Worm (Caenorhabditis elegans): Measurements from ENCODE around the gene cyp-33B1.

The cyp-33B1 gene

ce11 chrV:9049271-9049670 is 8.1 kb downstream of the cyp-33B1 start:
- TF ChIP-seq hlh-4 (tag; optimal IDR thresholded peaks at IDR 0.05), result peak; percentile 97
- no peak for TF ChIP-seq unc-30 (tag; optimal IDR thresholded peaks at IDR 0.05)
- TF ChIP-seq lin-14 (GFP tag; optimal IDR thresholded peaks at IDR 0.05), result no peak
- TF ChIP-seq nhr-47 (tag; optimal IDR thresholded peaks at IDR 0.05), result peak; percentile 31
- peak; percentile 32 for TF ChIP-seq nhr-71 (tag; optimal IDR thresholded peaks at IDR 0.05)

DNA sequence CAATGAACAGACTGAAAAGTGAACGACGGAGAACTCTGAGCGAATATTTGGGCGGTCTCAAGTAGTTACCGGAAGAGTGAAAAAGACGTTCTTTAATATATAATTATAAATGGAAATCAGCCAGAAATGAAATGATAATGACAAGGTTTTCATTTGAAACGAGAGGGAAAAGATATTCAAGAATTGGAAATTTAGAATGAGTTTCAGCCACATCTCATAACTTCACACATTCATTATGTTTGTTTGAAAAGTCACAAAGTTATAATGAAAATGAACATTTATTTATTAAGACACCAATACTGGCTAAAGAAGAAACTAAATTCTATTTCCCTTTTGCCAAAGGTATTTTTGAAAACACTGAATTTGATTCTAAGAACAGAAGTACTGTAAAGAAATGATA is 10.0 kb downstream of the cyp-33B1 start, which contains the start of gene C25E10.7:
Gene C25E10.7 (minus strand): TSS at position 101 of the 400 bp plus-strand sequence.
- TF ChIP-seq efl-1 (optimal IDR thresholded peaks at IDR 0.05) (no peak), efl-1 (GFP tag; optimal IDR thresholded peaks at IDR 0.05 in 1 of 2) (peak in 1 of 2 experiments; percentile 40), vab-15 (tag; optimal IDR thresholded peaks at IDR 0.05) (no peak)

- TF ChIP-seq hlh-4 (tag; optimal IDR thresholded peaks at IDR 0.05), result peak; percentile 70
- TF ChIP-seq aha-1 (tag; optimal IDR thresholded peaks at IDR 0.05), result no peak
Measured at ce11 chrV:9053235-9053634, 12.1 kb downstream of the cyp-33B1 start.

ce11 chrV:9053969-9054368 is 12.8 kb downstream of the cyp-33B1 start, which contains the start of gene C25E10.8:
C25E10.8 (minus strand) TSS chrV:9054069.
- TF ChIP-seq grh-1 (GFP tag; IDR thresholded peaks at IDR 0.05) (no peak), mef-2 (tag; optimal IDR thresholded peaks at IDR 0.05) (no peak), snpc-4 (tag; optimal IDR thresholded peaks at IDR 0.05) (no peak), sup-37 (GFP tag; optimal IDR thresholded peaks at IDR 0.05) (no peak)

ce11 chrV:9054771-9055170 is 13.6 kb downstream of the cyp-33B1 start, which contains the start of gene swm-1:
swm-1 (minus strand) TSS chrV:9054871.
- TF ChIP-seq rnt-1 (tag; optimal IDR thresholded peaks at IDR 0.05), result no peak
- TF ChIP-seq dpl-1 (GFP tag; optimal IDR thresholded peaks at IDR 0.05), result no peak
- no peak for TF ChIP-seq lin-39 (tag; optimal IDR thresholded peaks at IDR 0.05)
- TF ChIP-seq sptf-1 (tag; optimal IDR thresholded peaks at IDR 0.05), result no peak
- no peak for TF ChIP-seq ceh-8 (GFP tag; optimal IDR thresholded peaks at IDR 0.05)
- TF ChIP-seq unc-86 (tag; optimal IDR thresholded peaks at IDR 0.05), result no peak
- TF ChIP-seq nhr-77 (tag; optimal IDR thresholded peaks at IDR 0.05), result no peak
- TF ChIP-seq irx-1 (tag; optimal IDR thresholded peaks at IDR 0.05), result no peak
- no peak for TF ChIP-seq nhr-28 (tag; optimal IDR thresholded peaks at IDR 0.05)
- no peak for TF ChIP-seq xbp-1 (tag; optimal IDR thresholded peaks at IDR 0.05)
- no peak for TF ChIP-seq blmp-1 (tag; optimal IDR thresholded peaks at IDR 0.05)
- TF ChIP-seq sox-4 (tag; optimal IDR thresholded peaks at IDR 0.05), result no peak
- TF ChIP-seq isw-1 (GFP tag; IDR thresholded peaks at IDR 0.05), result no peak
- no peak for TF ChIP-seq tbx-2 (tag; optimal IDR thresholded peaks at IDR 0.05)
- TF ChIP-seq zip-4 (GFP tag; optimal IDR thresholded peaks at IDR 0.05), result no peak
- no peak for TF ChIP-seq lin-13 (GFP tag; optimal IDR thresholded peaks at IDR 0.05)
- TF ChIP-seq C04F5.9 (tag; optimal IDR thresholded peaks at IDR 0.05), result no peak
- no peak for TF ChIP-seq efl-1 (optimal IDR thresholded peaks at IDR 0.05)
- TF ChIP-seq efl-1 (GFP tag; optimal IDR thresholded peaks at IDR 0.05 in 1 of 2), result no peak

- TF ChIP-seq pax-3 (tag; optimal IDR thresholded peaks at IDR 0.05) (peak; percentile 8), nhr-47 (tag; optimal IDR thresholded peaks at IDR 0.05) (peak; percentile 44), dsc-1 (tag; optimal IDR thresholded peaks at IDR 0.05) (peak; percentile 48), efl-1 (optimal IDR thresholded peaks at IDR 0.05) (no peak), efl-1 (GFP tag; optimal IDR thresholded peaks at IDR 0.05 in 1 of 2) (peak in 1 of 2 experiments; percentile 88), aha-1 (tag; optimal IDR thresholded peaks at IDR 0.05) (no peak), nhr-71 (tag; optimal IDR thresholded peaks at IDR 0.05) (peak; percentile 53), F16B12.6 (tag; optimal IDR thresholded peaks at IDR 0.05) (no peak), fkh-8 (tag; optimal IDR thresholded peaks at IDR 0.05) (peak; percentile 83), blmp-1 (tag; optimal IDR thresholded peaks at IDR 0.05) (no peak), zag-1 (tag; optimal IDR thresholded peaks at IDR 0.05) (no peak)
Measured at ce11 chrV:9055644-9056043, 14.5 kb downstream of the cyp-33B1 start.
